Worm (Caenorhabditis elegans) whole organism, L1 larva: ENCODE measurements around the gene cwp-4.

ENCODE experiments used
- C04F5.9 ChIP-seq: sonication (generic microtip); optimal IDR thresholded peaks from 2 replicates; lab custom pipeline; 2016; ENCODE audit warnings: missing genetic modification characterization, missing compliant biosample characterization
- F16B12.6 ChIP-seq: fragments of 150-350 bp; optimal IDR thresholded peaks from 2 replicates; lab custom pipeline; 2014; ENCODE audit warnings: missing biosample characterization, missing genetic modification characterization
- Y116A8C.19 ChIP-seq: sonication (generic microtip); optimal IDR thresholded peaks from 2 replicates; lab custom pipeline; 2016; ENCODE audit warnings: missing compliant biosample characterization, missing genetic modification characterization, borderline replicate concordance
- aha-1 ChIP-seq: fragments of 150-350 bp; optimal IDR thresholded peaks from 2 replicates; lab custom pipeline; 2014; ENCODE audit warnings: missing biosample characterization, missing genetic modification characterization
- alr-1 ChIP-seq: fragments of 200-800 bp; sonication (Bioruptor generic); optimal IDR thresholded peaks from 2 replicates; lab custom pipeline; 2018; ENCODE audit warnings: borderline replicate concordance, mild to moderate bottlenecking, missing genetic modification characterization, missing compliant biosample characterization
- aly-2 ChIP-seq: fragments of 150-350 bp; optimal IDR thresholded peaks from 2 replicates; lab custom pipeline; 2014; ENCODE audit warnings: missing biosample characterization, missing genetic modification characterization
- ceh-63 ChIP-seq: fragments of 200-800 bp; sonication (Bioruptor generic); optimal IDR thresholded peaks from 2 replicates; lab custom pipeline; 2018; ENCODE audit warnings: mild to moderate bottlenecking, missing genetic modification characterization, missing compliant biosample characterization
- ceh-8 ChIP-seq: fragments of 200-800 bp; sonication (Bioruptor generic); optimal IDR thresholded peaks from 2 replicates; lab custom pipeline; 2018; ENCODE audit warnings: mild to moderate bottlenecking, missing genetic modification characterization, moderate library complexity, missing compliant biosample characterization
- ceh-88 ChIP-seq: fragments of 200-800 bp; sonication (Bioruptor generic); IDR thresholded peaks from 2 replicates; pipeline ENCODE4 v1.3.6; 2022; ENCODE audit warnings: missing genetic modification characterization, missing compliant biosample characterization
- dpl-1 ChIP-seq, 3 experiments: fragments of 150-350 bp in 2 of 3; sonication (generic microtip) in 1 of 3; optimal IDR thresholded peaks; 2 replicates each; lab custom pipeline; 2014 to 2017; ENCODE audit warnings: missing biosample characterization in 3 of 3, missing genetic modification characterization in 3 of 3, missing genetic modification reagents in 3 of 3
- efl-1 ChIP-seq, 4 experiments: fragments of 150-350 bp; optimal IDR thresholded peaks in 3 of 4; peaks in 1 of 4; 1 replicate in 1 of 4; 2 replicates in 3 of 4; lab custom pipeline; 2014; ENCODE audit warnings: missing biosample characterization in 2 of 4, missing genetic modification characterization in 2 of 4, missing genetic modification reagents in 2 of 4
- egl-13 ChIP-seq: sonication (generic microtip); optimal IDR thresholded peaks from 2 replicates; lab custom pipeline; 2016; ENCODE audit warnings: missing genotype, missing genetic modification reagents, missing genetic modification characterization, missing compliant biosample characterization
- egl-27 ChIP-seq, 2 experiments: fragments of 150-350 bp in 1 of 2; sonication (generic microtip); optimal IDR thresholded peaks; 3 replicates each; lab custom pipeline; 2017 to 2018; ENCODE audit warnings: missing biosample characterization in 2 of 2, missing genetic modification characterization in 2 of 2, missing genetic modification reagents in 2 of 2
- elt-2 ChIP-seq: sonication (generic microtip); optimal IDR thresholded peaks from 2 replicates; lab custom pipeline; 2016; ENCODE audit warnings: missing genetic modification characterization, mild to moderate bottlenecking, inconsistent platforms, missing compliant biosample characterization, missing genetic modification reagents
- ets-5 ChIP-seq: fragments of 200-800 bp; sonication (Bioruptor generic); IDR thresholded peaks from 2 replicates; pipeline ENCODE4 v1.3.6; 2022; ENCODE audit warnings: missing genetic modification characterization, missing compliant biosample characterization
- fkh-10 ChIP-seq: sonication (generic microtip); optimal IDR thresholded peaks from 2 replicates; lab custom pipeline; 2017; ENCODE audit warnings: missing biosample characterization, missing genetic modification reagents, missing genetic modification characterization
- fkh-8 ChIP-seq: sonication (generic microtip); optimal IDR thresholded peaks from 2 replicates; lab custom pipeline; 2016; ENCODE audit warnings: mild to moderate bottlenecking, missing genetic modification characterization, missing compliant biosample characterization
- hlh-4 ChIP-seq: sonication (generic microtip); optimal IDR thresholded peaks from 2 replicates; lab custom pipeline; 2016; ENCODE audit warnings: mild to moderate bottlenecking, missing genetic modification characterization, missing compliant biosample characterization
- irx-1 ChIP-seq: sonication (generic microtip); optimal IDR thresholded peaks from 2 replicates; lab custom pipeline; 2016; ENCODE audit warnings: missing genetic modification characterization, missing compliant biosample characterization
- jun-1 ChIP-seq: fragments of 150-350 bp; optimal IDR thresholded peaks from 2 replicates; lab custom pipeline; 2014; ENCODE audit warnings: missing biosample characterization, missing genetic modification reagents, missing genetic modification characterization
- lin-14 ChIP-seq: fragments of 200-800 bp; sonication (Bioruptor generic); optimal IDR thresholded peaks from 2 replicates; lab custom pipeline; 2018; ENCODE audit warnings: mild to moderate bottlenecking, missing genetic modification characterization, moderate library complexity, missing compliant biosample characterization
- lin-35 ChIP-seq, 2 experiments: fragments of 150-350 bp; optimal IDR thresholded peaks; 2 replicates each; lab custom pipeline; 2014; ENCODE audit warnings: missing biosample characterization in 2 of 2, missing genetic modification characterization in 2 of 2, missing genetic modification reagents in 2 of 2
- mdl-1 ChIP-seq, 2 experiments: fragments of 150-350 bp; optimal IDR thresholded peaks; 2 replicates each; lab custom pipeline; 2014 to 2017; ENCODE audit warnings: missing biosample characterization in 2 of 2, missing genetic modification characterization in 2 of 2, inconsistent platforms in 1 of 2
- nhr-12 ChIP-seq: sonication (generic microtip); optimal IDR thresholded peaks from 2 replicates; lab custom pipeline; 2017; ENCODE audit warnings: missing biosample characterization, missing genetic modification characterization
- nhr-19 ChIP-seq: fragments of 200-800 bp; sonication (Bioruptor generic); conservative IDR thresholded peaks from 2 replicates; pipeline ENCODE4 v1.3.6; 2022; ENCODE audit warnings: missing genetic modification characterization, missing compliant biosample characterization
- nhr-28 ChIP-seq: fragments of 150-350 bp; optimal IDR thresholded peaks from 2 replicates; lab custom pipeline; 2014; ENCODE audit warnings: missing biosample characterization, missing genetic modification characterization
- nhr-47 ChIP-seq: sonication (generic microtip); optimal IDR thresholded peaks from 2 replicates; lab custom pipeline; 2016; ENCODE audit warnings: mild to moderate bottlenecking, missing genetic modification characterization, moderate library complexity, missing compliant biosample characterization
- nhr-71 ChIP-seq: sonication (generic microtip); optimal IDR thresholded peaks from 2 replicates; lab custom pipeline; 2016; ENCODE audit warnings: mild to moderate bottlenecking, missing genetic modification characterization, moderate library complexity, missing compliant biosample characterization
- nhr-77 ChIP-seq: fragments of 150-350 bp; optimal IDR thresholded peaks from 2 replicates; lab custom pipeline; 2014; ENCODE audit warnings: missing biosample characterization, missing genetic modification characterization
- nhr-85 ChIP-seq: sonication (generic microtip); peaks from one replicate; lab custom pipeline; 2016; ENCODE audit warnings: missing genetic modification characterization, inconsistent platforms, missing compliant biosample characterization
- nhr-90 ChIP-seq: sonication (generic microtip); optimal IDR thresholded peaks from 2 replicates; lab custom pipeline; 2016; ENCODE audit warnings: mild to moderate bottlenecking, missing genetic modification characterization, missing compliant biosample characterization; ENCODE audit not compliant: poor library complexity
- pag-3 ChIP-seq: sonication (generic microtip); optimal IDR thresholded peaks from 2 replicates; lab custom pipeline; 2017; ENCODE audit warnings: missing genetic modification characterization, mild to moderate bottlenecking, missing compliant biosample characterization, antibody characterized with exemption, borderline replicate concordance; ENCODE audit not compliant: insufficient read depth
- pax-3 ChIP-seq: fragments of 200-800 bp; sonication (Bioruptor generic); optimal IDR thresholded peaks from 2 replicates; lab custom pipeline; 2018; ENCODE audit warnings: mild to moderate bottlenecking, missing genetic modification characterization, moderate library complexity, missing compliant biosample characterization
- pqm-1 ChIP-seq: sonication (generic microtip); optimal IDR thresholded peaks from 3 replicates; lab custom pipeline; 2017; ENCODE audit warnings: missing biosample characterization, missing genetic modification characterization
- rnt-1 ChIP-seq: sonication (generic microtip); optimal IDR thresholded peaks from 2 replicates; lab custom pipeline; 2016; ENCODE audit warnings: mild to moderate bottlenecking, missing genetic modification characterization, moderate library complexity, missing compliant biosample characterization
- skn-1 ChIP-seq: fragments of 150-350 bp; optimal IDR thresholded peaks from 2 replicates; lab custom pipeline; 2014; ENCODE audit warnings: missing biosample characterization, missing genetic modification characterization
- snpc-4 ChIP-seq: fragments of 150-350 bp; optimal IDR thresholded peaks from 2 replicates; lab custom pipeline; 2014; ENCODE audit warnings: missing biosample characterization, missing genetic modification characterization
- snu-23 ChIP-seq: sonication (generic microtip); optimal IDR thresholded peaks from 2 replicates; lab custom pipeline; 2016; ENCODE audit warnings: missing genetic modification characterization, missing compliant biosample characterization
- sox-4 ChIP-seq: sonication (generic microtip); optimal IDR thresholded peaks from 2 replicates; lab custom pipeline; 2016; ENCODE audit warnings: missing genetic modification characterization, missing compliant biosample characterization
- sptf-1 ChIP-seq: fragments of 150-350 bp; optimal IDR thresholded peaks from 2 replicates; lab custom pipeline; 2014; ENCODE audit warnings: missing biosample characterization, missing genetic modification characterization
- sup-37 ChIP-seq: fragments of 200-800 bp; sonication (Bioruptor generic); optimal IDR thresholded peaks from 2 replicates; lab custom pipeline; 2018; ENCODE audit warnings: mild to moderate bottlenecking, missing genetic modification characterization, missing compliant biosample characterization
- swsn-7 ChIP-seq: sonication (generic microtip); optimal IDR thresholded peaks from 2 replicates; lab custom pipeline; 2016; ENCODE audit warnings: missing genetic modification characterization, missing compliant biosample characterization
- tbx-2 ChIP-seq: sonication (generic microtip); optimal IDR thresholded peaks from 2 replicates; lab custom pipeline; 2016; ENCODE audit warnings: missing genetic modification characterization, missing compliant biosample characterization
- tlp-1 ChIP-seq: fragments of 150-350 bp; optimal IDR thresholded peaks from 2 replicates; lab custom pipeline; 2014; ENCODE audit warnings: missing biosample characterization, missing genetic modification characterization
- unc-130 ChIP-seq: fragments of 150-350 bp; optimal IDR thresholded peaks from 2 replicates; lab custom pipeline; 2017; ENCODE audit warnings: missing biosample characterization, missing genetic modification characterization, inconsistent platforms
- unc-62 ChIP-seq: fragments of 150-350 bp; optimal IDR thresholded peaks from 2 replicates; lab custom pipeline; 2014; ENCODE audit warnings: missing biosample characterization, missing genetic modification reagents, missing genetic modification characterization
- unc-86 ChIP-seq: sonication (generic microtip); optimal IDR thresholded peaks from 2 replicates; lab custom pipeline; 2016; ENCODE audit warnings: missing genetic modification characterization, missing compliant biosample characterization
- unc-98 ChIP-seq: fragments of 200-800 bp; sonication (Bioruptor generic); IDR thresholded peaks from 2 replicates; pipeline ENCODE4 v1.3.6; 2022; ENCODE audit warnings: missing genetic modification characterization, missing compliant biosample characterization
- zip-4 ChIP-seq: fragments of 200-800 bp; sonication (Bioruptor generic); optimal IDR thresholded peaks from 2 replicates; lab custom pipeline; 2018; ENCODE audit warnings: mild to moderate bottlenecking, missing genetic modification characterization, moderate library complexity, missing compliant biosample characterization
- ztf-11 ChIP-seq, 2 experiments: sonication (generic microtip); optimal IDR thresholded peaks; 2 replicates each; lab custom pipeline; 2016 to 2017; ENCODE audit warnings: missing genetic modification characterization in 2 of 2, missing biosample characterization in 1 of 2, missing compliant biosample characterization in 1 of 2

Gene cwp-4

ce11 chrV:5049333-5049942, 4.0 kb upstream of the cwp-4 start, which contains the start of the genes pqn-51 and K11D12.14 (continued):
- TF ChIP-seq nhr-12 = peak; percentile 8
- TF ChIP-seq unc-86 = peak; percentile 92
- no peak for TF ChIP-seq nhr-28 (tag; lab: Kevin White, UChicago)
- peak; percentile 97 for TF ChIP-seq snu-23 (GFP tag; lab: Kevin White, UChicago)
- TF ChIP-seq aha-1 (tag; lab: Kevin White, UChicago) = no peak
- TF ChIP-seq unc-62 (GFP tag; lab: Kevin White, UChicago) = no peak
- peak in 1 of 2 experiments; percentile 88 for TF ChIP-seq mdl-1 (tag; optimal IDR thresholded peaks at IDR 0.05; lab: Kevin White, UChicago)
- TF ChIP-seq hlh-4 (tag; lab: Kevin White, UChicago) = peak; percentile 46
- peak; percentile 69 for TF ChIP-seq ceh-63 (GFP tag; lab: Kevin White, UChicago)
- TF ChIP-seq alr-1 (tag; lab: Kevin White, UChicago) = no peak
- TF ChIP-seq nhr-47 (tag; lab: Kevin White, UChicago) = peak; percentile 98
- TF ChIP-seq sup-37 (GFP tag; lab: Kevin White, UChicago) = peak; percentile 87
- peak in 1 of 2 experiments; percentile 60 for TF ChIP-seq ztf-11 (tag; optimal IDR thresholded peaks at IDR 0.05; lab: Kevin White, UChicago)
- peak; percentile 74 for TF ChIP-seq aly-2 (tag; lab: Kevin White, UChicago)
- TF ChIP-seq pqm-1 (tag; lab: Kevin White, UChicago) = no peak
- peak; percentile 98 for TF ChIP-seq nhr-19 (GFP tag; lab: Robert Waterston, UW)
- TF ChIP-seq snpc-4 (tag; lab: Kevin White, UChicago) = peak; percentile 71
- peak; percentile 94 for TF ChIP-seq F16B12.6 (tag; lab: Kevin White, UChicago)
- TF ChIP-seq C04F5.9 = peak; percentile 78
- peak; percentile 98 for TF ChIP-seq tbx-2 (tag; lab: Kevin White, UChicago)
- TF ChIP-seq jun-1 (tag; lab: Kevin White, UChicago) = peak; percentile 96
- TF ChIP-seq unc-130 (tag; lab: Kevin White, UChicago) = peak; percentile 69
- peak; percentile 84 for TF ChIP-seq unc-98 (GFP tag; lab: Robert Waterston, UW)
- TF ChIP-seq ceh-88 (GFP tag; lab: Robert Waterston, UW) = peak; percentile 93
- TF ChIP-seq tlp-1 (tag; lab: Kevin White, UChicago) = no peak
- peak; percentile 84 for TF ChIP-seq skn-1 (tag; lab: Kevin White, UChicago)
- TF ChIP-seq zip-4 (GFP tag; lab: Kevin White, UChicago) = peak; percentile 90
- peak; percentile 98 for TF ChIP-seq fkh-8 (tag; lab: Kevin White, UChicago)
- TF ChIP-seq lin-35 (GFP tag; optimal IDR thresholded peaks at IDR 0.05; lab: Kevin White, UChicago) = peak; percentile 95 to 96
- peak; percentile 96 for TF ChIP-seq nhr-90
- peak; percentile 66 for TF ChIP-seq rnt-1
- TF ChIP-seq elt-2 (tag; lab: Kevin White, UChicago) = peak; percentile 71
- TF ChIP-seq Y116A8C.19 = no peak
- TF ChIP-seq egl-13 (tag; lab: Kevin White, UChicago) = peak; percentile 94
- TF ChIP-seq dpl-1 (GFP tag; optimal IDR thresholded peaks at IDR 0.05; lab: Kevin White, UChicago) = peak; percentile 94 to 95 (median 94)
- TF ChIP-seq irx-1 = peak; percentile 95
- peak; percentile 91 for TF ChIP-seq pax-3 (tag; lab: Kevin White, UChicago)
- no peak for TF ChIP-seq pag-3 (tag; lab: Kevin White, UChicago)
- TF ChIP-seq ets-5 (GFP tag; lab: Robert Waterston, UW) = peak; percentile 96; the same call in 1 of the 2 replicates
- peak; percentile 97 for TF ChIP-seq swsn-7 (tag; lab: Kevin White, UChicago)
- TF ChIP-seq ceh-8 (GFP tag; lab: Kevin White, UChicago) = peak; percentile 88
- TF ChIP-seq egl-27 (tag; optimal IDR thresholded peaks at IDR 0.05; lab: Kevin White, UChicago) = peak in 1 of 2 experiments; percentile 74
- TF ChIP-seq efl-1 (optimal IDR thresholded peaks at IDR 0.05; lab: Kevin White, UChicago) = peak; percentile 82 to 95
- TF ChIP-seq efl-1 (GFP tag; optimal IDR thresholded peaks at IDR 0.05 in 1 of 2; lab: Kevin White, UChicago) = peak; percentile 92 to 99
- TF ChIP-seq nhr-85 (tag; lab: Kevin White, UChicago) = peak; percentile 98
- TF ChIP-seq lin-14 (GFP tag; lab: Kevin White, UChicago) = peak; percentile 98
- peak; percentile 97 for TF ChIP-seq nhr-77 (tag; lab: Kevin White, UChicago)
- TF ChIP-seq nhr-71 (tag; lab: Kevin White, UChicago) = peak; percentile 99
- peak; percentile 85 for TF ChIP-seq sox-4 (tag; lab: Kevin White, UChicago)
- TF ChIP-seq sptf-1 = no peak
- TF ChIP-seq fkh-10 (GFP tag; lab: Kevin White, UChicago) = peak; percentile 90
